Worm (Caenorhabditis elegans) whole organism, early embryonic: ENCODE results near the gene clec-130.

Experiments
- hmbx-1 ChIP-seq: sonication (generic microtip); optimal IDR thresholded peaks from 2 replicates; lab custom pipeline; 2016; ENCODE audit warnings: mild to moderate bottlenecking, missing genetic modification characterization, missing compliant biosample characterization
- sea-1 ChIP-seq: fragments of 200-800 bp; sonication (Bioruptor generic); conservative IDR thresholded peaks from 2 replicates; pipeline ENCODE4 v1.3.6; 2022; ENCODE audit warnings: missing genetic modification characterization, missing compliant biosample characterization

ce11 chrII:3561561-3561960, 11.8 kb upstream of the clec-130 start, which contains the start of gene W10G11.2:
- TF ChIP-seq hmbx-1 (tag; lab: Kevin White, UChicago), result no peak
- TF ChIP-seq sea-1, result no peak
